Worm (Caenorhabditis elegans): ENCODE results near the gene sre-47.
"Not testable (repeated sequence)": the region's sequence is repeated elsewhere in the genome, so short reads cannot be mapped to it uniquely, and the experiment has no call there.

The sre-47 gene

ce11 chrII:13984551-13984950, at the start of gene sre-47:
sre-47 (minus strand) TSS chrII:13984651.
- no peak for TF ChIP-seq unc-3 (GFP tag; conservative IDR thresholded peaks at IDR 0.05)
- no peak for TF ChIP-seq unc-3 (tag; optimal IDR thresholded peaks at IDR 0.05)
- TF ChIP-seq pha-2 (tag; optimal IDR thresholded peaks at IDR 0.05): no peak
- TF ChIP-seq pag-3 (tag; optimal IDR thresholded peaks at IDR 0.05; ENCODE audit: borderline replicate concordance): no peak
- no peak for TF ChIP-seq nfya-1 (tag; optimal IDR thresholded peaks at IDR 0.05)
- no peak for TF ChIP-seq dve-1 (tag; optimal IDR thresholded peaks at IDR 0.05)
- no peak for TF ChIP-seq nhr-11 (tag; optimal IDR thresholded peaks at IDR 0.05)
- no peak for TF ChIP-seq Y22D7AL.16 (tag; optimal IDR thresholded peaks at IDR 0.05)
- TF ChIP-seq C08G9.2 (tag; optimal IDR thresholded peaks at IDR 0.05): no peak
- no peak for TF ChIP-seq fkh-10 (GFP tag; optimal IDR thresholded peaks at IDR 0.05)
- no peak for TF ChIP-seq hlh-30 (tag; optimal IDR thresholded peaks at IDR 0.05; ENCODE audit: insufficient read depth)

ce11 chrII:14032705-14033104, 48.3 kb upstream of the sre-47 start:
- TF ChIP-seq hlh-15 (tag; optimal IDR thresholded peaks at IDR 0.05): no peak
- no peak for TF ChIP-seq ceh-19 (GFP tag; optimal IDR thresholded peaks at IDR 0.05)
- TF ChIP-seq gmeb-2 (tag; optimal IDR thresholded peaks at IDR 0.05): no peak
- no peak for TF ChIP-seq ceh-34 (tag; optimal IDR thresholded peaks at IDR 0.05)
- TF ChIP-seq Y22D7AL.16 (tag; optimal IDR thresholded peaks at IDR 0.05): no peak
- TF ChIP-seq ceh-24 (tag; optimal IDR thresholded peaks at IDR 0.05): no peak
- TF ChIP-seq syd-9 (tag; optimal IDR thresholded peaks at IDR 0.05): no peak
- no peak for TF ChIP-seq unc-86 (tag; optimal IDR thresholded peaks at IDR 0.05)
- no peak for TF ChIP-seq rnt-1 (tag; optimal IDR thresholded peaks at IDR 0.05)
- TF ChIP-seq tbx-7 (tag; optimal IDR thresholded peaks at IDR 0.05): no peak
- no peak for TF ChIP-seq elt-4 (tag; optimal IDR thresholded peaks at IDR 0.05)
- TF ChIP-seq ets-4 (tag; optimal IDR thresholded peaks at IDR 0.05): no peak
- TF ChIP-seq pqm-1 (tag; optimal IDR thresholded peaks at IDR 0.05): no peak
- no peak for TF ChIP-seq hlh-13 (GFP tag; optimal IDR thresholded peaks at IDR 0.05)
- TF ChIP-seq K09A11.1 (tag; optimal IDR thresholded peaks at IDR 0.05; ENCODE audit: insufficient read depth): no peak

ce11 chrII:14021230-14021629, 36.8 kb upstream of the sre-47 start, which contains the start of gene F01D5.10:
F01D5.10 (minus strand) TSS chrII:14021330.
- not testable (repeated sequence) for TF ChIP-seq nhr-11 (tag; optimal IDR thresholded peaks at IDR 0.05); pax-1 (tag; optimal IDR thresholded peaks at IDR 0.05); C38D4.7 (GFP tag; optimal IDR thresholded peaks at IDR 0.05)

ce11 chrII:14019625-14020024, 35.2 kb upstream of the sre-47 start:
- TF ChIP-seq ceh-45 (GFP tag; IDR thresholded peaks at IDR 0.05): 0 out of 2 replicates have a peak, but pooled peaks have one; percentile 11
- TF ChIP-seq unc-3 (GFP tag; conservative IDR thresholded peaks at IDR 0.05): 0 out of 2 replicates have a peak, but pooled peaks have one; percentile 3
- TF ChIP-seq unc-3 (tag; optimal IDR thresholded peaks at IDR 0.05): not testable (repeated sequence)
- TF ChIP-seq pat-9 (tag; optimal IDR thresholded peaks at IDR 0.05): peak; percentile 37

- TF ChIP-seq ceh-48 (tag; optimal IDR thresholded peaks at IDR 0.05) (peak; percentile 9), C38D4.7 (GFP tag; optimal IDR thresholded peaks at IDR 0.05) (no peak), unc-55 (GFP tag; optimal IDR thresholded peaks at IDR 0.05) (no peak), unc-42 (tag; optimal IDR thresholded peaks at IDR 0.05) (no peak), hlh-30 (tag; optimal IDR thresholded peaks at IDR 0.05; ENCODE audit: insufficient read depth) (no peak)
Measured at ce11 chrII:14018887-14019286, 34.4 kb upstream of the sre-47 start.

ce11 chrII:14018192-14018591, 33.7 kb upstream of the sre-47 start:
- TF ChIP-seq hlh-15 (tag; optimal IDR thresholded peaks at IDR 0.05): no peak
- peak; percentile 76 for TF ChIP-seq ama-1 (optimal IDR thresholded peaks at IDR 0.05)
- TF ChIP-seq C08G9.2 (tag; optimal IDR thresholded peaks at IDR 0.05): no peak
- no peak for TF ChIP-seq pha-2 (tag; optimal IDR thresholded peaks at IDR 0.05)
- peak; percentile 7 for TF ChIP-seq elt-2 (tag; optimal IDR thresholded peaks at IDR 0.05)
- TF ChIP-seq elt-4 (tag; optimal IDR thresholded peaks at IDR 0.05): no peak
- TF ChIP-seq nfya-1 (tag; optimal IDR thresholded peaks at IDR 0.05): peak; percentile 9
- TF ChIP-seq sox-4 (tag; optimal IDR thresholded peaks at IDR 0.05): no peak

Measured in whole organism, late embryonic.